Fruit fly (Drosophila melanogaster) whole organism, embryonic: Measurements from ENCODE around the gene Apoltp.

Experiments
- Atf6 ChIP-seq: fragments of 200-800 bp; sonication (Bioruptor generic); IDR thresholded peaks from 2 replicates; pipeline ENCODE4 v1.3.6; 2022; ENCODE audit warnings: missing biosample characterization, missing genetic modification characterization
- Bdp1 ChIP-seq: fragments of 200-800 bp; sonication (Bioruptor generic); optimal IDR thresholded peaks from 3 replicates; lab custom pipeline; 2016; ENCODE audit warnings: missing biosample characterization, missing genetic modification characterization
- Bteb2 ChIP-seq: fragments of 200-800 bp; sonication (Bioruptor generic); optimal IDR thresholded peaks from 2 replicates; lab custom pipeline; 2016; ENCODE audit warnings: missing biosample characterization, missing genetic modification characterization
- CG10274 ChIP-seq: fragments of 200-800 bp; sonication (Bioruptor generic); optimal IDR thresholded peaks from 3 replicates; lab custom pipeline; 2017; ENCODE audit warnings: missing biosample characterization, mild to moderate bottlenecking, missing genetic modification characterization
- CG10543 ChIP-seq: fragments of 200-800 bp; sonication (Bioruptor generic); optimal IDR thresholded peaks from 3 replicates; lab custom pipeline; 2017; ENCODE audit warnings: missing biosample characterization, mild to moderate bottlenecking, missing genetic modification characterization, moderate library complexity
- CG1233 ChIP-seq: fragments of 200-800 bp; sonication (Bioruptor generic); optimal IDR thresholded peaks from 4 replicates; lab custom pipeline; 2018; ENCODE audit warnings: missing biosample characterization, mild to moderate bottlenecking, missing genetic modification characterization
- CG12769 ChIP-seq: fragments of 200-800 bp; sonication (Bioruptor generic); optimal IDR thresholded peaks from 2 replicates; lab custom pipeline; 2019; ENCODE audit warnings: missing biosample characterization, mild to moderate bottlenecking, missing genetic modification characterization, moderate library complexity
- CG13424 ChIP-seq: fragments of 200-800 bp; sonication (Bioruptor generic); optimal IDR thresholded peaks from 2 replicates; lab custom pipeline; 2019; ENCODE audit warnings: missing biosample characterization, mild to moderate bottlenecking, missing genetic modification characterization, moderate library complexity
- CG32767 ChIP-seq: fragments of 200-800 bp; sonication (Bioruptor generic); IDR thresholded peaks from 2 replicates; pipeline ENCODE4 v1.3.6; 2022; ENCODE audit warnings: missing biosample characterization, missing genetic modification characterization
- CG3407 ChIP-seq: fragments of 200-800 bp; sonication (Bioruptor generic); optimal IDR thresholded peaks from 2 replicates; lab custom pipeline; 2018; ENCODE audit warnings: missing biosample characterization, mild to moderate bottlenecking, missing genetic modification characterization
- CG5953 ChIP-seq: fragments of 200-800 bp; sonication (Bioruptor generic); IDR thresholded peaks from 2 replicates; pipeline ENCODE4 v1.3.6; 2022; ENCODE audit warnings: missing biosample characterization, missing genetic modification characterization
- CG6791 ChIP-seq: fragments of 200-800 bp; sonication (Bioruptor generic); IDR thresholded peaks from 3 replicates; pipeline ENCODE4 v1.3.6; 2022; ENCODE audit warnings: missing biosample characterization, missing genetic modification characterization; ENCODE audit not compliant: partially characterized antibody
- CG6813 ChIP-seq: fragments of 200-800 bp; sonication (Bioruptor generic); optimal IDR thresholded peaks from 2 replicates; lab custom pipeline; 2017; ENCODE audit warnings: missing biosample characterization, missing genetic modification characterization, mild to moderate bottlenecking, moderate library complexity, missing genetic modification reagents
- CG8478 ChIP-seq: fragments of >200 bp; optimal IDR thresholded peaks from 2 replicates; lab custom pipeline; 2018
- CG9797 ChIP-seq: fragments of 200-800 bp; sonication (Bioruptor generic); optimal IDR thresholded peaks from 3 replicates; lab custom pipeline; 2018; ENCODE audit warnings: missing biosample characterization, mild to moderate bottlenecking, missing genetic modification characterization
- CkIIα-i1 ChIP-seq: fragments of 200-800 bp; sonication (Bioruptor generic); IDR thresholded peaks from 2 replicates; pipeline ENCODE4 v1.3.6; 2022; ENCODE audit warnings: missing biosample characterization, missing genetic modification characterization
- CoRest ChIP-seq: fragments of 200-800 bp; sonication (Bioruptor generic); optimal IDR thresholded peaks from 3 replicates; lab custom pipeline; 2018; ENCODE audit warnings: missing biosample characterization, mild to moderate bottlenecking, missing genetic modification characterization, moderate library complexity
- Dip3 ChIP-seq: fragments of 200-800 bp; sonication (Bioruptor generic); optimal IDR thresholded peaks from 3 replicates; lab custom pipeline; 2016; ENCODE audit warnings: missing biosample characterization, missing genetic modification characterization
- Drgx ChIP-seq: fragments of 200-800 bp; sonication (Bioruptor generic); IDR thresholded peaks from 2 replicates; pipeline ENCODE4 v1.3.6; 2022; ENCODE audit warnings: missing biosample characterization, missing genetic modification characterization
- Fer3 ChIP-seq: fragments of 200-800 bp; sonication (Bioruptor generic); optimal IDR thresholded peaks from 2 replicates; lab custom pipeline; 2018; ENCODE audit warnings: missing biosample characterization, mild to moderate bottlenecking, missing genetic modification characterization, moderate library complexity
- HmgD ChIP-seq: fragments of 200-800 bp; sonication (Bioruptor generic); optimal IDR thresholded peaks from 3 replicates; lab custom pipeline; 2016; ENCODE audit warnings: missing biosample characterization, missing genetic modification characterization
- Hmx ChIP-seq: fragments of 200-800 bp; sonication (Bioruptor generic); optimal IDR thresholded peaks from 2 replicates; lab custom pipeline; 2016; ENCODE audit warnings: missing biosample characterization, missing genetic modification characterization
- Hr3 ChIP-seq: fragments of 200-800 bp; sonication (Bioruptor generic); optimal IDR thresholded peaks from 3 replicates; lab custom pipeline; 2016; ENCODE audit warnings: missing biosample characterization, missing genetic modification characterization
- MBD-R2 ChIP-seq: fragments of 200-800 bp; sonication (Bioruptor generic); IDR thresholded peaks from 2 replicates; pipeline ENCODE4 v1.3.6; 2022; ENCODE audit warnings: missing biosample characterization, missing genetic modification characterization
- MTF-1 ChIP-seq: fragments of 200-800 bp; sonication (Bioruptor generic); optimal IDR thresholded peaks from 2 replicates; lab custom pipeline; 2018; ENCODE audit warnings: missing biosample characterization, mild to moderate bottlenecking, missing genetic modification characterization, borderline replicate concordance
- Mes4 ChIP-seq: fragments of 200-800 bp; sonication (Bioruptor generic); optimal IDR thresholded peaks from 2 replicates; lab custom pipeline; 2016; ENCODE audit warnings: missing biosample characterization, missing genetic modification characterization
- Sin3A ChIP-seq: fragments of >200 bp; optimal IDR thresholded peaks from 2 replicates; lab custom pipeline; 2018
- Spps ChIP-seq: fragments of 200-800 bp; sonication (Bioruptor generic); optimal IDR thresholded peaks from 2 replicates; lab custom pipeline; 2018; ENCODE audit warnings: missing biosample characterization, mild to moderate bottlenecking, missing genetic modification characterization
- Usf ChIP-seq: fragments of 200-800 bp; sonication (Bioruptor generic); optimal IDR thresholded peaks from 2 replicates; lab custom pipeline; 2017; ENCODE audit warnings: missing genotype, missing biosample characterization, missing genetic modification characterization
- Vsx1 ChIP-seq: fragments of 200-800 bp; sonication (Bioruptor generic); optimal IDR thresholded peaks from 2 replicates; lab custom pipeline; 2017; ENCODE audit warnings: missing biosample characterization, mild to moderate bottlenecking, missing genetic modification characterization, missing genetic modification reagents
- ab ChIP-seq: fragments of 200-800 bp; sonication (Bioruptor generic); optimal IDR thresholded peaks from 2 replicates; lab custom pipeline; 2016; ENCODE audit warnings: missing biosample characterization, missing genetic modification characterization
- br ChIP-seq: fragments of >200 bp; optimal IDR thresholded peaks from 2 replicates; lab custom pipeline; 2017
- caup ChIP-seq: fragments of 200-800 bp; sonication (Bioruptor generic); optimal IDR thresholded peaks from 3 replicates; lab custom pipeline; 2017; ENCODE audit warnings: missing biosample characterization, mild to moderate bottlenecking, missing genetic modification characterization, moderate library complexity; ENCODE audit not compliant: severe bottlenecking
- chm ChIP-seq: fragments of 200-800 bp; sonication (Bioruptor generic); IDR thresholded peaks from 2 replicates; pipeline ENCODE4 v1.3.6; 2022; ENCODE audit warnings: missing biosample characterization, missing genetic modification characterization
- chn ChIP-seq: fragments of 200-800 bp; sonication (Bioruptor generic); optimal IDR thresholded peaks from 2 replicates; lab custom pipeline; 2016; ENCODE audit warnings: missing biosample characterization, missing genetic modification characterization
- corto ChIP-seq: fragments of 200-800 bp; sonication (Bioruptor generic); optimal IDR thresholded peaks from 2 replicates; lab custom pipeline; 2016; ENCODE audit warnings: missing biosample characterization, mild to moderate bottlenecking, missing genetic modification characterization, moderate library complexity
- crol ChIP-seq: fragments of 200-800 bp; sonication (Bioruptor generic); IDR thresholded peaks from 2 replicates; pipeline ENCODE4 v1.3.6; 2022; ENCODE audit warnings: missing biosample characterization, missing genetic modification characterization
- dpn ChIP-seq, 2 experiments: fragments of 200-800 bp; sonication (Bioruptor generic); optimal IDR thresholded peaks; 3 replicates each; lab custom pipeline; 2016; ENCODE audit warnings: missing biosample characterization in 2 of 2, missing genetic modification characterization in 2 of 2
- ems ChIP-seq: fragments of 200-800 bp; sonication (Bioruptor generic); optimal IDR thresholded peaks from 3 replicates; lab custom pipeline; 2016; ENCODE audit warnings: missing biosample characterization, missing genetic modification characterization
- fd96Cb ChIP-seq: fragments of 200-800 bp; sonication (Bioruptor generic); optimal IDR thresholded peaks from 2 replicates; lab custom pipeline; 2018; ENCODE audit warnings: missing biosample characterization, mild to moderate bottlenecking, missing genetic modification characterization, moderate library complexity
- gcm ChIP-seq: fragments of 200-800 bp; sonication (Bioruptor generic); optimal IDR thresholded peaks from 2 replicates; lab custom pipeline; 2019; ENCODE audit warnings: missing biosample characterization, mild to moderate bottlenecking, missing genetic modification characterization, moderate library complexity
- kah ChIP-seq: fragments of 200-800 bp; sonication (Bioruptor generic); optimal IDR thresholded peaks from 2 replicates; lab custom pipeline; 2018; ENCODE audit warnings: missing biosample characterization, mild to moderate bottlenecking, missing genetic modification characterization
- kni ChIP-seq: fragments of 200-800 bp; sonication (Bioruptor generic); optimal IDR thresholded peaks from 3 replicates; lab custom pipeline; 2017; ENCODE audit warnings: mild to moderate bottlenecking, missing biosample characterization, missing genetic modification reagents, missing genetic modification characterization
- luna ChIP-seq: fragments of 200-800 bp; sonication (Bioruptor generic); optimal IDR thresholded peaks from 2 replicates; lab custom pipeline; 2016; ENCODE audit warnings: missing biosample characterization, missing genetic modification characterization
- maf-S ChIP-seq: fragments of 200-800 bp; sonication (Bioruptor generic); optimal IDR thresholded peaks from 2 replicates; lab custom pipeline; 2016; ENCODE audit warnings: missing biosample characterization, missing genetic modification characterization
- mld ChIP-seq: fragments of 200-800 bp; sonication (Bioruptor generic); IDR thresholded peaks from 3 replicates; pipeline ENCODE4 v1.3.6; 2022; ENCODE audit warnings: missing biosample characterization, missing genetic modification characterization; ENCODE audit not compliant: partially characterized antibody
- org-1 ChIP-seq: fragments of 200-800 bp; sonication (Bioruptor generic); optimal IDR thresholded peaks from 2 replicates; lab custom pipeline; 2017; ENCODE audit warnings: missing biosample characterization, missing genetic modification characterization
- ro ChIP-seq: fragments of 200-800 bp; sonication (Bioruptor generic); IDR thresholded peaks from 2 replicates; pipeline ENCODE4 v1.3.6; 2022; ENCODE audit warnings: missing biosample characterization, missing genetic modification characterization
- ssp ChIP-seq: fragments of 200-800 bp; sonication (Bioruptor generic); IDR thresholded peaks from 2 replicates; pipeline ENCODE4 v1.3.6; 2022; ENCODE audit warnings: missing biosample characterization, missing genetic modification characterization
- tio ChIP-seq: fragments of 200-800 bp; sonication (Bioruptor generic); optimal IDR thresholded peaks from 2 replicates; lab custom pipeline; 2017; ENCODE audit warnings: missing biosample characterization, missing genetic modification characterization, inconsistent platforms
- vnd ChIP-seq: fragments of 200-800 bp; sonication (Bioruptor generic); IDR thresholded peaks from 3 replicates; pipeline ENCODE4 v1.3.6; 2022; ENCODE audit warnings: missing biosample characterization, missing genetic modification characterization; ENCODE audit not compliant: partially characterized antibody
- vvl ChIP-seq: fragments of 200-800 bp; sonication (Bioruptor generic); IDR thresholded peaks from 2 replicates; pipeline ENCODE4 v1.3.6; 2022; ENCODE audit warnings: missing biosample characterization, missing genetic modification characterization

Gene Apoltp

DNA sequence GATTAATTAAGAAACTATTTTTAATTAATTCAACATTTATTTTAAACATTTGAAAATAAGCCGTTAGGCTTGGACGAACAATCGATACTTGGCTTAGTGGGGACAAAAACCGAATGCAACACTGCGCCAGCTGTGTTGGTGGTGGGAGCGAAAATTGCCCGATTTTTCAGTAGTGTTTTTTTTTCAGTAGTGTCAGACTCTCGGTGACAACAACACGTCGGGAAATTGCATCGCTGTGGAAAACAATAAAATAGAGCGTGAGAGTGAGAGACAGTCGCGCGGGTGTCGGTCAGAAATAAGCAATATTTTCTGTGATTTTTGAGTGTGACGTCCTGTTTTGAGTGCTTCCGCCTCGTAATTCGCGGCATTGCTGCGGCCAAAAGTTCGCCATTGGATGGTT lies 17.3 kb upstream of the Apoltp start (continued):
- TF ChIP-seq Bteb2 (GFP tag; lab: Kevin White, UChicago): peak; percentile 24
- peak; percentile 25 for TF ChIP-seq ems (GFP tag; lab: Kevin White, UChicago)
- no peak for TF ChIP-seq Dip3 (GFP tag; lab: Kevin White, UChicago)
- TF ChIP-seq vvl (GFP tag; lab: Robert Waterston, UW): peak; percentile 86
- no peak; the same call in 1 of the 2 replicates for TF ChIP-seq CkIIα-i1 (GFP tag; lab: Robert Waterston, UW)
- 0 out of 3 replicates have a peak, but pooled peaks have one; percentile 22 for TF ChIP-seq vnd (GFP tag; lab: Robert Waterston, UW)
- TF ChIP-seq Sin3A (lab: Kevin White, UChicago): peak; percentile 26
- TF ChIP-seq chm (GFP tag; lab: Robert Waterston, UW): peak; percentile 68; the same call in 1 of the 2 replicates
- no peak for TF ChIP-seq ab
- TF ChIP-seq Hr3 (GFP tag; lab: Kevin White, UChicago): peak; percentile 49
- TF ChIP-seq CG6813 (GFP tag; lab: Kevin White, UChicago): no peak
- no peak for TF ChIP-seq br (lab: Kevin White, UChicago)
- TF ChIP-seq mld: no peak
- no peak for TF ChIP-seq Spps (tag; lab: Kevin White, UChicago)
- TF ChIP-seq tio (GFP tag; lab: Kevin White, UChicago): no peak
- TF ChIP-seq Vsx1 (GFP tag; lab: Kevin White, UChicago): peak; percentile 29
- TF ChIP-seq CG32767 (GFP tag; lab: Robert Waterston, UW): no peak
- peak; percentile 58 for TF ChIP-seq CG3407 (GFP tag; lab: Kevin White, UChicago)
- peak; percentile 76 for TF ChIP-seq CG6791
- TF ChIP-seq dpn (GFP tag; optimal IDR thresholded peaks at IDR 0.05; lab: Kevin White, UChicago): peak; percentile 18 to 56
- no peak for TF ChIP-seq org-1 (GFP tag; lab: Kevin White, UChicago)
- no peak; the same call in 1 of the 2 replicates for TF ChIP-seq CG5953 (GFP tag; lab: Robert Waterston, UW)
- peak; percentile 74 for TF ChIP-seq MBD-R2 (GFP tag; lab: Robert Waterston, UW)
- peak; percentile 55 for TF ChIP-seq CoRest
- TF ChIP-seq CG12769 (tag; lab: Kevin White, UChicago): peak; percentile 80
- peak; percentile 75 for TF ChIP-seq HmgD (GFP tag; lab: Kevin White, UChicago)
- no peak for TF ChIP-seq kah (GFP tag; lab: Kevin White, UChicago)
- TF ChIP-seq kni: peak; percentile 58
- no peak for TF ChIP-seq fd96Cb (tag; lab: Kevin White, UChicago)
- TF ChIP-seq chn: peak; percentile 32
- TF ChIP-seq ssp (GFP tag; lab: Robert Waterston, UW): no peak
- no peak for TF ChIP-seq CG1233
- 0 out of 2 replicates have a peak, but pooled peaks have one; percentile 20 for TF ChIP-seq Drgx (GFP tag; lab: Robert Waterston, UW)
- peak; percentile 55; the same call in 1 of the 2 replicates for TF ChIP-seq Atf6 (GFP tag; lab: Robert Waterston, UW)
- peak; percentile 49 for TF ChIP-seq CG13424 (tag; lab: Kevin White, UChicago)
- no peak for TF ChIP-seq Fer3 (tag; lab: Kevin White, UChicago)
- TF ChIP-seq MTF-1 (GFP tag; lab: Kevin White, UChicago): peak; percentile 0
- peak; percentile 42 for TF ChIP-seq Mes4 (GFP tag; lab: Kevin White, UChicago)
- TF ChIP-seq corto: no peak
- TF ChIP-seq CG9797 (GFP tag; lab: Kevin White, UChicago): peak; percentile 26
- TF ChIP-seq gcm: peak; percentile 70
- TF ChIP-seq luna: no peak
- TF ChIP-seq Usf (GFP tag; lab: Kevin White, UChicago): no peak
- TF ChIP-seq Hmx (GFP tag; lab: Kevin White, UChicago): no peak
- no peak for TF ChIP-seq CG8478 (lab: Kevin White, UChicago)
- no peak for TF ChIP-seq CG10274 (GFP tag; lab: Kevin White, UChicago)
- peak; percentile 20 for TF ChIP-seq maf-S (GFP tag; lab: Kevin White, UChicago)
- peak; percentile 20 for TF ChIP-seq caup
- peak; percentile 76 for TF ChIP-seq CG10543 (GFP tag; lab: Kevin White, UChicago)
- no peak for TF ChIP-seq ro (GFP tag; lab: Robert Waterston, UW)
- peak; percentile 16; the same call in 1 of the 2 replicates for TF ChIP-seq crol (GFP tag; lab: Robert Waterston, UW)
- peak; percentile 18 for TF ChIP-seq Bdp1 (GFP tag; lab: Kevin White, UChicago)
